Fruit fly (Drosophila melanogaster): ENCODE data around the gene CG44532.

The CG44532 gene

dm6 chrX:9134922-9135453, 26.9 kb upstream of the CG44532 start, which contains the start of gene fend (continued):
- no peak for TF ChIP-seq CG7745 (tag; optimal IDR thresholded peaks at IDR 0.05)
- TF ChIP-seq Vsx1 (GFP tag; optimal IDR thresholded peaks at IDR 0.05): no peak
- TF ChIP-seq repo (GFP tag; optimal IDR thresholded peaks at IDR 0.05): no peak
- TF ChIP-seq Max (GFP tag; optimal IDR thresholded peaks at IDR 0.05): peak; percentile 44
- TF ChIP-seq Awh (GFP tag; IDR thresholded peaks at IDR 0.05): no peak
- peak; percentile 54 for TF ChIP-seq CG8924 (tag; optimal IDR thresholded peaks at IDR 0.05)
- peak; percentile 53 for TF ChIP-seq dmrt99B (tag; optimal IDR thresholded peaks at IDR 0.05)
- TF ChIP-seq zf30C (GFP tag; optimal IDR thresholded peaks at IDR 0.05): peak; percentile 42
- no peak for TF ChIP-seq zen2 (GFP tag; IDR thresholded peaks at IDR 0.05; ENCODE audit: partially characterized antibody)
- TF ChIP-seq Opbp (GFP tag; IDR thresholded peaks at IDR 0.05; ENCODE audit: partially characterized antibody): peak; percentile 39; the same call in 1 of the 3 replicates
- peak; percentile 23 for TF ChIP-seq trem (tag; optimal IDR thresholded peaks at IDR 0.05)
- TF ChIP-seq bowl (GFP tag; IDR thresholded peaks at IDR 0.05): no peak
- TF ChIP-seq Ssrp (tag; optimal IDR thresholded peaks at IDR 0.05): no peak
- no peak for TF ChIP-seq CG8765 (GFP tag; IDR thresholded peaks at IDR 0.05)
- TF ChIP-seq wdn (GFP tag; IDR thresholded peaks at IDR 0.05): no peak
- no peak for TF ChIP-seq crol (GFP tag; IDR thresholded peaks at IDR 0.05)
- TF ChIP-seq Pdp1 (GFP tag; optimal IDR thresholded peaks at IDR 0.05): no peak
- peak; percentile 48 for TF ChIP-seq CG2712 (tag; optimal IDR thresholded peaks at IDR 0.05)
- no peak for TF ChIP-seq tio (GFP tag; optimal IDR thresholded peaks at IDR 0.05)
- TF ChIP-seq CG34422 (GFP tag; IDR thresholded peaks at IDR 0.05): 0 out of 3 replicates have a peak, but pooled peaks have one; percentile 40
- TF ChIP-seq tna (GFP tag; IDR thresholded peaks at IDR 0.05; ENCODE audit: partially characterized antibody): no peak
- TF ChIP-seq croc (GFP tag; conservative IDR thresholded peaks at IDR 0.05): no peak
- peak; percentile 35 for TF ChIP-seq scrt (GFP tag; optimal IDR thresholded peaks at IDR 0.05)
- no peak for TF ChIP-seq Doc2 (GFP tag; IDR thresholded peaks at IDR 0.05)
- no peak for TF ChIP-seq CG34224 (GFP tag; IDR thresholded peaks at IDR 0.05; ENCODE audit: partially characterized antibody)
- TF ChIP-seq insv (GFP tag; optimal IDR thresholded peaks at IDR 0.05): peak in 1 of 2 experiments; percentile 68
- TF ChIP-seq crp (GFP tag; optimal IDR thresholded peaks at IDR 0.05): no peak
- TF ChIP-seq Hr3 (GFP tag; optimal IDR thresholded peaks at IDR 0.05): peak; percentile 15
- TF ChIP-seq lola (GFP tag; optimal IDR thresholded peaks at IDR 0.05): peak in 1 of 3 experiments; percentile 47
- TF ChIP-seq CG10462 (GFP tag; optimal IDR thresholded peaks at IDR 0.05): no peak
- TF ChIP-seq PHDP (tag; optimal IDR thresholded peaks at IDR 0.05): peak; percentile 25
- no peak for TF ChIP-seq wek (GFP tag; optimal IDR thresholded peaks at IDR 0.05)
- TF ChIP-seq salm (tag; optimal IDR thresholded peaks at IDR 0.05): no peak
- TF ChIP-seq bigmax (GFP tag; optimal IDR thresholded peaks at IDR 0.05): no peak
- no peak for TF ChIP-seq inv (GFP tag; IDR thresholded peaks at IDR 0.05; ENCODE audit: partially characterized antibody)
- 0 out of 2 replicates have a peak, but pooled peaks have one; percentile 17 for TF ChIP-seq sob (GFP tag; IDR thresholded peaks at IDR 0.05)
- TF ChIP-seq CG9215 (GFP tag; IDR thresholded peaks at IDR 0.05): no peak
- no peak for TF ChIP-seq CG11247 (GFP tag; IDR thresholded peaks at IDR 0.05)
- no peak for TF ChIP-seq CG6683 (GFP tag; optimal IDR thresholded peaks at IDR 0.05)
- peak; percentile 21; the same call in 1 of the 2 replicates for TF ChIP-seq E2f2 (GFP tag; IDR thresholded peaks at IDR 0.05)
- TF ChIP-seq CG7372 (GFP tag; IDR thresholded peaks at IDR 0.05): no peak
- TF ChIP-seq CG17186 (GFP tag; optimal IDR thresholded peaks at IDR 0.05): no peak
- TF ChIP-seq D19B (GFP tag; optimal IDR thresholded peaks at IDR 0.05): no peak
- TF ChIP-seq Mrtf (GFP tag; IDR thresholded peaks at IDR 0.05): no peak
- TF ChIP-seq Atf3 (GFP tag; optimal IDR thresholded peaks at IDR 0.05): no peak
- TF ChIP-seq MESR4 (GFP tag; optimal IDR thresholded peaks at IDR 0.05): no peak
- peak; percentile 24 for TF ChIP-seq CG9817 (tag; optimal IDR thresholded peaks at IDR 0.05)
- TF ChIP-seq corto (GFP tag; optimal IDR thresholded peaks at IDR 0.05): no peak
- TF ChIP-seq psq (GFP tag; optimal IDR thresholded peaks at IDR 0.05): no peak
